Fruit fly (Drosophila melanogaster) whole organism, embryonic: ENCODE results near the gene PH4alphaSG2.

Experiments used
- CG10959 ChIP-seq: fragments of 200-800 bp; sonication (Bioruptor generic); IDR thresholded peaks from 2 replicates; pipeline ENCODE4 v1.3.6; 2022; ENCODE audit warnings: missing biosample characterization, missing genetic modification characterization
- CG12219 ChIP-seq: fragments of 200-800 bp; sonication (Bioruptor generic); optimal IDR thresholded peaks from 3 replicates; lab custom pipeline; 2018; ENCODE audit warnings: missing biosample characterization, mild to moderate bottlenecking, missing genetic modification characterization
- CG13894 ChIP-seq: fragments of 200-800 bp; sonication (Bioruptor generic); optimal IDR thresholded peaks from 3 replicates; lab custom pipeline; 2018; ENCODE audit warnings: missing biosample characterization, mild to moderate bottlenecking, missing genetic modification characterization, moderate library complexity
- CG14050 ChIP-seq: fragments of 200-800 bp; sonication (Bioruptor generic); IDR thresholded peaks from 3 replicates; pipeline ENCODE4 v1.3.6; 2022; ENCODE audit warnings: missing biosample characterization, missing genetic modification characterization
- CG15601 ChIP-seq: fragments of 200-800 bp; sonication (Bioruptor generic); optimal IDR thresholded peaks from 3 replicates; lab custom pipeline; 2019; ENCODE audit warnings: missing biosample characterization, mild to moderate bottlenecking, missing genetic modification characterization, moderate library complexity
- CG16779 ChIP-seq: fragments of 200-800 bp; sonication (Bioruptor generic); IDR thresholded peaks from 2 replicates; pipeline ENCODE4 v1.3.6; 2022; ENCODE audit warnings: missing biosample characterization, missing genetic modification characterization
- CG16813 ChIP-seq: fragments of 200-800 bp; sonication (Bioruptor generic); IDR thresholded peaks from 3 replicates; pipeline ENCODE4 v1.3.6; 2022; ENCODE audit warnings: missing biosample characterization, missing genetic modification characterization; ENCODE audit not compliant: partially characterized antibody
- CG6689 ChIP-seq: fragments of 200-800 bp; sonication (Bioruptor generic); IDR thresholded peaks from 2 replicates; pipeline ENCODE4 v1.3.6; 2022; ENCODE audit warnings: missing biosample characterization, missing genetic modification characterization
- CG6791 ChIP-seq: fragments of 200-800 bp; sonication (Bioruptor generic); IDR thresholded peaks from 3 replicates; pipeline ENCODE4 v1.3.6; 2022; ENCODE audit warnings: missing biosample characterization, missing genetic modification characterization; ENCODE audit not compliant: partially characterized antibody
- CG7839 ChIP-seq: fragments of 200-800 bp; sonication (Bioruptor generic); optimal IDR thresholded peaks from 3 replicates; lab custom pipeline; 2018; ENCODE audit warnings: missing biosample characterization, mild to moderate bottlenecking, missing genetic modification characterization, moderate library complexity
- CG8765 ChIP-seq: fragments of 200-800 bp; sonication (Bioruptor generic); IDR thresholded peaks from 2 replicates; pipeline ENCODE4 v1.3.6; 2022; ENCODE audit warnings: missing biosample characterization, missing genetic modification characterization
- CG8944 ChIP-seq: fragments of 200-800 bp; sonication (Bioruptor generic); optimal IDR thresholded peaks from 3 replicates; lab custom pipeline; 2016; ENCODE audit warnings: missing biosample characterization, missing genetic modification characterization
- CG9437 ChIP-seq: fragments of 200-800 bp; sonication (Bioruptor generic); optimal IDR thresholded peaks from 2 replicates; lab custom pipeline; 2018; ENCODE audit warnings: missing biosample characterization, mild to moderate bottlenecking, missing genetic modification characterization
- CG9609 ChIP-seq: fragments of 200-800 bp; sonication (Bioruptor generic); optimal IDR thresholded peaks from 3 replicates; lab custom pipeline; 2016; ENCODE audit warnings: missing biosample characterization, missing genetic modification characterization
- D19B ChIP-seq: fragments of 200-800 bp; sonication (Bioruptor generic); optimal IDR thresholded peaks from 2 replicates; lab custom pipeline; 2017; ENCODE audit warnings: missing biosample characterization, mild to moderate bottlenecking, missing genetic modification characterization
- Doc2 ChIP-seq: fragments of 200-800 bp; sonication (Bioruptor generic); IDR thresholded peaks from 2 replicates; pipeline ENCODE4 v1.3.6; 2022; ENCODE audit warnings: missing biosample characterization, missing genetic modification characterization
- E2f1 ChIP-seq: fragments of 200-800 bp; sonication (Bioruptor generic); IDR thresholded peaks from 2 replicates; pipeline ENCODE4 v1.3.6; 2022; ENCODE audit warnings: missing biosample characterization, missing genetic modification characterization
- Fer1 ChIP-seq: fragments of 200-800 bp; sonication (Bioruptor generic); optimal IDR thresholded peaks from 2 replicates; lab custom pipeline; 2017; ENCODE audit warnings: missing biosample characterization, mild to moderate bottlenecking, missing genetic modification characterization
- H2.0 ChIP-seq: fragments of 200-800 bp; sonication (Bioruptor generic); IDR thresholded peaks from 2 replicates; pipeline ENCODE4 v1.3.6; 2022; ENCODE audit warnings: missing biosample characterization, missing genetic modification characterization
- HLH54F ChIP-seq: fragments of 200-800 bp; sonication (Bioruptor generic); optimal IDR thresholded peaks from 3 replicates; lab custom pipeline; 2016; ENCODE audit warnings: missing biosample characterization, missing genetic modification characterization
- MBD-R2 ChIP-seq: fragments of 200-800 bp; sonication (Bioruptor generic); IDR thresholded peaks from 2 replicates; pipeline ENCODE4 v1.3.6; 2022; ENCODE audit warnings: missing biosample characterization, missing genetic modification characterization
- Max ChIP-seq: fragments of 200-800 bp; sonication (Bioruptor generic); optimal IDR thresholded peaks from 2 replicates; lab custom pipeline; 2016; ENCODE audit warnings: missing biosample characterization, mild to moderate bottlenecking, missing genetic modification characterization
- Sox100B ChIP-seq: fragments of 200-800 bp; sonication (Bioruptor generic); optimal IDR thresholded peaks from 3 replicates; lab custom pipeline; 2018; ENCODE audit warnings: missing biosample characterization, mild to moderate bottlenecking, missing genetic modification characterization
- cg ChIP-seq: fragments of 200-800 bp; sonication (Bioruptor generic); optimal IDR thresholded peaks from 3 replicates; lab custom pipeline; 2019; ENCODE audit warnings: missing biosample characterization, mild to moderate bottlenecking, missing genetic modification characterization, moderate library complexity
- crol ChIP-seq: fragments of 200-800 bp; sonication (Bioruptor generic); IDR thresholded peaks from 2 replicates; pipeline ENCODE4 v1.3.6; 2022; ENCODE audit warnings: missing biosample characterization, missing genetic modification characterization
- dmrt11E ChIP-seq: fragments of 200-800 bp; sonication (Bioruptor generic); optimal IDR thresholded peaks from 3 replicates; lab custom pipeline; 2018; ENCODE audit warnings: missing biosample characterization, mild to moderate bottlenecking, missing genetic modification characterization, moderate library complexity
- exex ChIP-seq: fragments of 200-800 bp; sonication (Bioruptor generic); optimal IDR thresholded peaks from 4 replicates; lab custom pipeline; 2018; ENCODE audit warnings: missing biosample characterization, mild to moderate bottlenecking, missing genetic modification characterization, moderate library complexity
- grau ChIP-seq: fragments of 200-800 bp; optimal IDR thresholded peaks from 3 replicates; lab custom pipeline; 2019; ENCODE audit warnings: missing biosample characterization, mild to moderate bottlenecking, missing genetic modification characterization, moderate library complexity
- gsb ChIP-seq: fragments of 200-800 bp; sonication (Bioruptor generic); IDR thresholded peaks from 2 replicates; pipeline ENCODE4 v1.3.6; 2022; ENCODE audit warnings: missing biosample characterization, missing genetic modification characterization
- kah ChIP-seq: fragments of 200-800 bp; sonication (Bioruptor generic); optimal IDR thresholded peaks from 2 replicates; lab custom pipeline; 2018; ENCODE audit warnings: missing biosample characterization, mild to moderate bottlenecking, missing genetic modification characterization
- lov ChIP-seq, 2 experiments: fragments of 200-800 bp in 1 of 2; fragments of >200 bp in 1 of 2; sonication (Bioruptor generic) in 1 of 2; IDR thresholded peaks in 1 of 2; optimal IDR thresholded peaks in 1 of 2; 2 replicates in 1 of 2; 3 replicates in 1 of 2; pipeline versions ENCODE4 v1.3.6 to Lab custom; 2017 to 2022; ENCODE audit warnings: missing biosample characterization in 1 of 2, missing genetic modification characterization in 1 of 2
- oc ChIP-seq: fragments of 200-800 bp; sonication (Bioruptor generic); optimal IDR thresholded peaks from 2 replicates; lab custom pipeline; 2018; ENCODE audit warnings: missing biosample characterization, mild to moderate bottlenecking, missing genetic modification characterization, moderate library complexity
- scrt ChIP-seq: fragments of 200-800 bp; sonication (Bioruptor generic); optimal IDR thresholded peaks from 2 replicates; lab custom pipeline; 2018; ENCODE audit warnings: missing biosample characterization, mild to moderate bottlenecking, missing genetic modification characterization, moderate library complexity
- sd ChIP-seq: fragments of 200-800 bp; sonication (Bioruptor generic); optimal IDR thresholded peaks from 3 replicates; lab custom pipeline; 2018; ENCODE audit warnings: missing biosample characterization, mild to moderate bottlenecking, missing genetic modification characterization, moderate library complexity
- sens-2 ChIP-seq: fragments of 200-800 bp; sonication (Bioruptor generic); IDR thresholded peaks from 2 replicates; pipeline ENCODE4 v1.3.6; 2022; ENCODE audit warnings: missing biosample characterization, missing genetic modification characterization
- sima ChIP-seq: fragments of 200-800 bp; sonication (Bioruptor generic); optimal IDR thresholded peaks from 2 replicates; lab custom pipeline; 2016; ENCODE audit warnings: missing biosample characterization, missing genetic modification characterization
- tin ChIP-seq: fragments of 200-800 bp; sonication (Bioruptor generic); optimal IDR thresholded peaks from 3 replicates; lab custom pipeline; 2016; ENCODE audit warnings: missing biosample characterization, missing genetic modification characterization
- vnd ChIP-seq: fragments of 200-800 bp; sonication (Bioruptor generic); IDR thresholded peaks from 3 replicates; pipeline ENCODE4 v1.3.6; 2022; ENCODE audit warnings: missing biosample characterization, missing genetic modification characterization; ENCODE audit not compliant: partially characterized antibody

Gene PH4alphaSG2

DNA sequence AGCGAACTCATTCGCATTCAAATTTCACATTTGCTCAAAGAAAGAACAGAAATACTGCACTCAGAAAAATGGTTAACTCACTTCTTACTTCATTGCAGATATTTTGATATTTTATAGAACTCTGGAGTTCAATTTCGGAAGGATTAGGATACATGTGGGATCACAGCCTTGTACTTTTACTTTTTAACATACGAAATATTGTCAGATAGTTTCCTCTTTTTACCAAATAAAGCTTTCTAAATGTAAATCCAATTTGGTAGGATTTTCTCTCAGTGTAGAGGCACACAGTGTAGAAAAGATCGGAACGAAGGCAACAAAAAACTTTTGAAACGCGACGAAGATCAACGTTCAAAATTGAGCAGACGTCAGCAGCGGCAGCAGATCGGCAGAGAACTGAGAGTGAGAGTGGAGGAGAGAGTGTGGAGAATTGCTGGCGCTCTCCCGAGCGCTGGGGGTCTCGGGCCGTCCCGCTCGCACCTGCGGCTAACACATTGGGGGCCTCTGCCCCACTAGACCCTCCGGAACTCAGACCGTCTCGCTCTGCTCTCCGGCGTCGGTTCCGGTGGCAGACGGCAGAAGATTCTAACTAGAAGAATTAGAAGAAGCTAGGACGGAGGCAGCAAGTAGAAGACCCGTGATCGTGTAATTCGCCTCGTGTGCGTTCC lies 42.2 kb downstream of the PH4alphaSG2 start, which contains the start of gene tmod (continued):
- TF ChIP-seq sima (GFP tag; lab: Kevin White, UChicago) (no peak), CG16779 (GFP tag; lab: Robert Waterston, UW) (no peak), scrt (GFP tag; lab: Kevin White, UChicago) (no peak), CG8765 (GFP tag; lab: Robert Waterston, UW) (no peak), CG6689 (peak; percentile 52), oc (tag; lab: Kevin White, UChicago) (no peak), grau (tag; lab: Kevin White, UChicago) (peak; percentile 54), CG6791 (GFP tag; lab: Robert Waterston, UW) (no peak), CG9437 (GFP tag; lab: Kevin White, UChicago) (no peak), kah (peak; percentile 30), dmrt11E (tag; lab: Kevin White, UChicago) (peak; percentile 62), sd (tag; lab: Kevin White, UChicago) (no peak), Doc2 (GFP tag; lab: Robert Waterston, UW) (no peak), CG13894 (tag; lab: Kevin White, UChicago) (no peak), D19B (GFP tag; lab: Kevin White, UChicago) (no peak), CG12219 (GFP tag; lab: Kevin White, UChicago) (peak; percentile 46), MBD-R2 (no peak), CG9609 (GFP tag; lab: Kevin White, UChicago) (peak; percentile 31), Max (peak; percentile 20), CG16813 (GFP tag; lab: Robert Waterston, UW) (no peak), CG8944 (GFP tag; lab: Kevin White, UChicago) (peak; percentile 41), E2f1 (peak; percentile 24; the same call in 1 of the 2 replicates), lov (optimal IDR thresholded peaks at IDR 0.05; lab: Kevin White, UChicago) (no peak), lov (GFP tag; IDR thresholded peaks at IDR 0.05; lab: Robert Waterston, UW) (no peak), exex (tag; lab: Kevin White, UChicago) (no peak), CG7839 (tag; lab: Kevin White, UChicago) (peak; percentile 63), cg (GFP tag; lab: Kevin White, UChicago) (no peak), Fer1 (GFP tag; lab: Kevin White, UChicago) (peak; percentile 31), sens-2 (no peak), gsb (GFP tag; lab: Robert Waterston, UW) (no peak), Sox100B (GFP tag; lab: Kevin White, UChicago) (peak; percentile 65), HLH54F (GFP tag; lab: Kevin White, UChicago) (peak; percentile 19), CG14050 (GFP tag; lab: Robert Waterston, UW) (no peak), vnd (no peak), CG15601 (tag; lab: Kevin White, UChicago) (peak; percentile 36), CG10959 (no peak)

DNA sequence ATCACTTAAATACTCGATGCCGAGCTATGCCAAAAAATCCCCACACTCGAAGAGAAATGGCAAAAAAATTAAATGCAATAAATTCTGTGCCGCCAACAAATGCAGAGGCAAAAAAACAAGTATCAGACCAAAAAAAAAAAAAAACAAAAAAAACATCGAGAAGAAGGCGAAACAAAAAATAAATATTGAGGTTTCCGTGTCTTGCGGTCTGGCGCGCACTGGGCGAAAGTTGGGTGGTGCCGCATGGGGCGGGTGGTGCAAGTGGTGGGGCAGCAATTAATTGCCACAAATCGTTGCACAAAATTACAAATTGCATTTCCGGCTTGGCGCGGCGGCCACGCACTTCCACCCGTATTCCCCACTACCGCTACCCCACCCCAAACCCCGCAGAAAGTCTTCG lies 44.6 kb downstream of the PH4alphaSG2 start:
- TF ChIP-seq crol (GFP tag; lab: Robert Waterston, UW) (peak; percentile 61; the same call in 1 of the 2 replicates), H2.0 (no peak), tin (GFP tag; lab: Kevin White, UChicago) (no peak)
